Fruit fly (Drosophila melanogaster) whole organism, prepupa: ENCODE results near the gene CG14448.

Experiments
- CG32006 ChIP-seq: fragments of 200-800 bp; sonication (Bioruptor generic); optimal IDR thresholded peaks from 3 replicates; lab custom pipeline; 2017; ENCODE audit warnings: missing biosample characterization, mild to moderate bottlenecking, missing genetic modification characterization
- CG4318 ChIP-seq: fragments of 200-800 bp; sonication (Bioruptor generic); optimal IDR thresholded peaks from 3 replicates; lab custom pipeline; 2017; ENCODE audit warnings: missing biosample characterization, mild to moderate bottlenecking, missing genetic modification characterization
- Sox14 ChIP-seq: fragments of 200-800 bp; sonication (Bioruptor generic); optimal IDR thresholded peaks from 3 replicates; lab custom pipeline; 2016; ENCODE audit warnings: missing biosample characterization, missing genetic modification characterization
- vri ChIP-seq: fragments of 200-800 bp; sonication (Bioruptor generic); optimal IDR thresholded peaks from 3 replicates; lab custom pipeline; 2016; ENCODE audit warnings: missing biosample characterization, mild to moderate bottlenecking, missing genetic modification characterization

CG14448 gene

DNA sequence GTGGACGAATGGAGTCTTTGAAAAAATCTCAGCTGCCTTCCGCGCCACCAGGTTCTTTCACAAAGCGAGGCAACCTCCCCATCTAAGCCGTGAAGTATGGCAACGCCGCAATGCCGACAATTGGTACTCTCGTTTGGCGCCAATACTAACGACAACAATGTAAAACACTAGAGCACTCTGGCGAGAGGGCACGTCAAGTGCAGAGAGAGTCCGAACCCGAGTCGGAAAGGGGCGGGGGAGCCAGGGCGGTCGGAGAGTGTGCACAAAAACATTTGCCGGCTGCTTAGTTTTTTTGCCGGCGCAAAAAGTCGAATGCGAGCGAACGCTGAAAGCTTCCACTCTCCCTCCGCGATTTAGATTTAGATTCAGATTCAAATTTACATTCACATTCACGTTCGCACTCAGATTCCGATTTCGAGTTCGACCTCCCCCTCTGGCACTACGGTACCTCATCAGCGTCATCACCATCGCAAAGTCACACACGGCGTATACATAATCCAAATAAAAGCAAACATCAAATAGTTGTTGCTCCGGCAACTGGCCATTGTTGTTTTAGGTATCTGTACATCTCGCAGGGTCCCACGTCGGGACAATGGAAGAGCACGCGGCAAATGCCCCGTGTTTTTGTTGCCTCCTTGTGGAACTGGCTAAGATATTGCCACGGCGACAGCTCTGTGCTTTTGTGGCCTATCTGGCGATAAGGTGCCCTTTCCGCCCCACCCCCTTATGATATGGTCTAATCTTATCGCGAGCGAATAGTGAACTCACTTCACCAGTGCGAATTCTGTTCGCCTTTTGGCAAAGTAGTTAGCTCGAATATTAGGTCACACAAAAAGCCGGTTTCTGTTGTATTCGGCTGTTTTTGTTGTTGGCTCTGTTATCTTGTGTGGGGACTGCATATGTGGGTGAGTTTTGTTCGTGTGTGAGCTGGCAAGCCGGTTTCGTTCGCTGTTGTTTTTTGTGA is 49.7 kb downstream of the CG14448 start (continued):
- TF ChIP-seq Sox14 (GFP tag; lab: Kevin White, UChicago) = no peak
- TF ChIP-seq CG4318 (GFP tag; lab: Kevin White, UChicago) = no peak
- peak; percentile 97 for TF ChIP-seq vri (GFP tag; lab: Kevin White, UChicago)
- TF ChIP-seq CG32006 (GFP tag; lab: Kevin White, UChicago) = peak; percentile 11
